Fruit fly (Drosophila melanogaster) Kc167 (cell line): ENCODE results near the gene ppk23.

Experiments used
- Myc ChIP-seq: fragments of >200 bp; optimal IDR thresholded peaks from 2 replicates; lab custom pipeline; 2017; ENCODE audit warnings: missing external identifiers
- Sin3A ChIP-seq: fragments of >200 bp; optimal IDR thresholded peaks from 2 replicates; lab custom pipeline; 2018; ENCODE audit warnings: missing external identifiers
- h ChIP-seq: fragments of >200 bp; optimal IDR thresholded peaks from 3 replicates; lab custom pipeline; 2018; ENCODE audit warnings: missing external identifiers
- insv ChIP-seq: fragments of >200 bp; optimal IDR thresholded peaks from 3 replicates; lab custom pipeline; 2018; ENCODE audit warnings: missing external identifiers
- psq ChIP-seq: fragments of >200 bp; optimal IDR thresholded peaks from 2 replicates; lab custom pipeline; 2017; ENCODE audit warnings: missing external identifiers
- ttk ChIP-seq: sonication (Bioruptor generic); optimal IDR thresholded peaks from 2 replicates; lab custom pipeline; 2017; ENCODE audit warnings: missing external identifiers

Gene ppk23

dm6 chrX:17561943-17562313 is 7.1 kb downstream of the ppk23 start:
- no peak for TF ChIP-seq Sin3A (lab: Kevin White, UChicago)
- TF ChIP-seq Myc (lab: Kevin White, UChicago), result no peak
- TF ChIP-seq ttk, result no peak
- TF ChIP-seq psq (lab: Kevin White, UChicago), result no peak
- no peak for TF ChIP-seq insv (lab: Kevin White, UChicago)
- no peak for TF ChIP-seq h (lab: Kevin White, UChicago)

dm6 chrX:17561130-17561942 is 7.7 kb downstream of the ppk23 start, which contains the start of gene CG43658:
CG43658 (minus strand) TSS chrX:17561180.
- TF ChIP-seq insv (lab: Kevin White, UChicago), result no peak
- no peak for TF ChIP-seq ttk
- TF ChIP-seq psq (lab: Kevin White, UChicago), result no peak
- TF ChIP-seq h (lab: Kevin White, UChicago), result no peak
- no peak for TF ChIP-seq Sin3A (lab: Kevin White, UChicago)
- TF ChIP-seq Myc (lab: Kevin White, UChicago), result no peak

DNA sequence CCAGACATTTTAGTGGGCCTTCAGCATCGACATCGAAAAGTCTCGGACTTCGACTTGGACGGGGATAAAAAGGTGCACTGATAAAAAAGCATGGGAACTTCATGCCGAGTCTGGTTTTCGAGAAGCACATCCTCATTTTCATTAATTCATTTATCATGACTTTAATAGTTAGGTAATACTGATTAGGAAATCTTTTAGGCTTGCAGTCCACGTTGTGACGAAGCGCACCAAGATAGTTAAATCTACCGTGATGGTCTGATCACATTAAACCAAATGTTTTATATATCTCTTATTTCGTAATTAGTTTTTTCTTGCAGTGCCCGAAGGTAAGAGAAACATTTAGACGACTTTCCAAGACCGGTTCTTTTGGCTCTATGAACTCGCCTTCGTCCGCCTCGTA is 10.3 kb downstream of the ppk23 start:
- no peak for TF ChIP-seq h (lab: Kevin White, UChicago)
- TF ChIP-seq Myc (lab: Kevin White, UChicago), result no peak
- no peak for TF ChIP-seq Sin3A (lab: Kevin White, UChicago)
- no peak for TF ChIP-seq insv (lab: Kevin White, UChicago)
- TF ChIP-seq ttk, result no peak

- TF ChIP-seq insv (lab: Kevin White, UChicago), result no peak
- no peak for TF ChIP-seq Myc (lab: Kevin White, UChicago)
- TF ChIP-seq Sin3A (lab: Kevin White, UChicago), result no peak
- TF ChIP-seq h (lab: Kevin White, UChicago), result no peak
- TF ChIP-seq psq (lab: Kevin White, UChicago), result no peak
- TF ChIP-seq ttk, result no peak
These were observed 13.9 kb downstream of the ppk23 start for dm6 chrX:17555139-17555538.

DNA sequence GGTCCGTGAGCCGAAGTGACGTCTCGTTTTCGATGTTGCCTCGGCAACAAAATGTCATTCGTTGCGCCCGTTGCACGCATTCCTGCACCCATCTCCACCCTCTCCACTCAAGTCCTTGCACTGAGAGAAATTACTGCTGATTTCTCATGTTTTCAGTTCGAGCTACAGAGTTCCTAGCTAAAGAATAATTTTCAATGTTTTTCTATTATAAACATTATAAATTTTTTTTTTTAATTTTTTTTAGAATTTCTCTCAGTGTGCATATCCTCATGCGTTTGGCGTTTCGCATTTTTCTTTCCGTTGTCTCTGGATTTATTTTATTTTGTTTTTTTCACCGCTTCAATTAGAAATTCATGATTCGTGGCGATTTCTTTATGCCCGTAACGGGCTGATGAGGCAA is 18.1 kb downstream of the ppk23 start:
- TF ChIP-seq psq (lab: Kevin White, UChicago) (no peak), ttk (no peak), Sin3A (lab: Kevin White, UChicago) (no peak), insv (lab: Kevin White, UChicago) (no peak), Myc (lab: Kevin White, UChicago) (no peak), h (lab: Kevin White, UChicago) (no peak)

DNA sequence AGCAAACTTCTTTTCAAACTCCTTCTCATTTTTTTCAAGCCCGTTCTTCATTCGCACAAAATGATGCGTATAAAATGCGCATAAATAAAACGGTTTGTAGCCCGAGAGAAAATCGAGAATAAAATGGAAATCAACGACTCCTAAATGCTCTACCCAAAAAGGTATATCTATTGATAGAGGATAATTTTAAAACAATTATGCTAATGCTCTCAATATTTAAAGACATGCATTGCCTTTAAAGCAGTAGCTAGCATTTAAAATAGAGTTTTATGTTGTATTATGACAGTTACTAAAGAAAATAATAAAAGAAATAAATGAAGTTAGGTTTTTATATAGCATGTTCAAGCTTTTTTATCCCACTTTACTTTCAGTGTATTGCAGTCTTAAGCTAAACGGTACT is 18.7 kb downstream of the ppk23 start:
- TF ChIP-seq insv (lab: Kevin White, UChicago) (no peak), h (lab: Kevin White, UChicago) (no peak), Myc (lab: Kevin White, UChicago) (no peak), psq (lab: Kevin White, UChicago) (no peak), Sin3A (lab: Kevin White, UChicago) (no peak), ttk (no peak)

DNA sequence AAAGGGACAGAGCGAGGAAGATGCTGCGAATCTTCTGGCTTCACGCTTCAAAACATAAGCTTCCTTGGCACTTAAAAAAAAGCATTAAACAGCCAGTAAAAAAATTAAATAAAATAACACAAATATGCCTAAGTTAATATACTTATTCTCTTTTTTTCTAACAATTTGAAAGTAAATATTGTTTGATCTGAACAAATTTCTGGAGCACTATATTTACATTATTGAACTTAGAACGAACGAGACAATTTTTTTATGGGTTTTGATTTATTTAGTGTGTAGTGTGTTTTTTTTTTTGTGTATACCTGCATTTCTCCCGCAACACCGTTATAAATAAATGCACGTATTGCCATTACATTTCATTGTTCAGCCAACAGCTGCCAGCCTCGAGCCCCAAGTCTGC is 23.4 kb downstream of the ppk23 start:
- TF ChIP-seq Myc (lab: Kevin White, UChicago) (no peak), Sin3A (lab: Kevin White, UChicago) (no peak), psq (lab: Kevin White, UChicago) (no peak), insv (lab: Kevin White, UChicago) (no peak), h (lab: Kevin White, UChicago) (no peak), ttk (no peak)

dm6 chrX:17544409-17544808 is 24.6 kb downstream of the ppk23 start:
- TF ChIP-seq h (lab: Kevin White, UChicago), result no peak

DNA sequence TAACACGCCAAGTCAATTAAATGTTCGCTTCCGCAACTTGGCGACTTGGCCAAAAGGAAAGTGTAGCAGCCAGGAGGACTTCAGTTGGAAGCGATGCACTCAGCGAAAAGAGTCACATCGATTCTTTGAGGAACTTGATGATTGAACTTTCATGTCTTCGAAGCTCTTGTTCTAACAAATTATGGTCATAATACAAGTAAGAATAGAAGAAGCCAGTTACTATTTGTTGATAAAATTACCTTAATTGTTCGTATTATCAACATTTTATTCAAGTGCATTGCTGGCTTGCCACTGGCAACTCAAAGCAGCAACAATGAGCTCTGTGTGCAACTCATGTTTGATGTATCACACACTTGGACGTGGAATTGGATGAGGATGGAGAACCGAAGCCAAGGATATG is 25.7 kb downstream of the ppk23 start:
- no peak for TF ChIP-seq Myc (lab: Kevin White, UChicago)
- TF ChIP-seq psq (lab: Kevin White, UChicago), result no peak
- no peak for TF ChIP-seq Sin3A (lab: Kevin White, UChicago)
- TF ChIP-seq h (lab: Kevin White, UChicago), result no peak
- no peak for TF ChIP-seq ttk
- TF ChIP-seq insv (lab: Kevin White, UChicago), result no peak

DNA sequence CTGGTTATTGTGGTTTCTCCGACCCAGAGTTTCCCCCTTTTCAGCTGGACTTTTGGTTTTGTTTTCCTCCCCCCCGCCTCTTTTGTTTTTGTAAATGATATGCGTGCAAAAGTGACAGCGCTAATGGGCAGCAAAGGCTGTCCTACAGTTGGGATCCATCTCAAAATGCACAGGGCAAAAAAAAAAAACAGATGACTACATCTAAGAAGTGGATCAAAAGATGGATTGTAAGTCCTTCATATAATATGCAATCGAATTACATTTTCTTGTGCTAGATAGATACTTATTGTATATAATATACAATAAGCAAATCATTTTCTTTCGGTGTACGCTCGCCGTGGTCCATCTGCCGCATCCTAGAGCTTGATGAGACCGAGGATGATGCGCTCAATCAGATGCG is 26.3 kb downstream of the ppk23 start:
- TF ChIP-seq insv (lab: Kevin White, UChicago) (no peak), ttk (no peak), Myc (lab: Kevin White, UChicago) (no peak), Sin3A (lab: Kevin White, UChicago) (no peak), h (lab: Kevin White, UChicago) (no peak)

- TF ChIP-seq insv (lab: Kevin White, UChicago), result no peak
- no peak for TF ChIP-seq h (lab: Kevin White, UChicago)
- no peak for TF ChIP-seq ttk
- no peak for TF ChIP-seq Myc (lab: Kevin White, UChicago)
- TF ChIP-seq psq (lab: Kevin White, UChicago), result no peak
- TF ChIP-seq Sin3A (lab: Kevin White, UChicago), result no peak
These were observed 30.6 kb downstream of the ppk23 start for dm6 chrX:17538410-17538809.

DNA sequence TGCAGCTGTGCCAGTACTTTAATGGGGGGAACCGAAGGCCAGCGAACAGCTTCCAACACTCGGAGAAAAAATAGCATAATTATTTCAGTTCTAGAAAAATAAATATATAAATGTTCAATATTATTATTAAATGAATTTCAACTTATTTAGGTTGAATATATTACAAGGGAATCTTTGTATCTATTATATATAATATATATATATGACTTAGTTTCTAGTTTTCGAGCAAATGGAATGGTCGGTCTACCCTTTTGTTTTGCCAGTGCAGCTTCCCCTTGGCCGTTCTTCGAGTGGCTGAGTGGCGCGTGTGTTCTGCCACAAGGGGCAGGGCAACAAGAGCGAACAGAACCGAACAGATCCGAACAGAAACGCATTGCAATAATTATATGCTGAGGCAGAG is 31.8 kb downstream of the ppk23 start:
- TF ChIP-seq psq (lab: Kevin White, UChicago) (no peak), Sin3A (lab: Kevin White, UChicago) (no peak), insv (lab: Kevin White, UChicago) (no peak), Myc (lab: Kevin White, UChicago) (no peak), h (lab: Kevin White, UChicago) (no peak), ttk (no peak)
